Worm (Caenorhabditis elegans): ENCODE data around the gene Y46B2A.4.

DNA sequence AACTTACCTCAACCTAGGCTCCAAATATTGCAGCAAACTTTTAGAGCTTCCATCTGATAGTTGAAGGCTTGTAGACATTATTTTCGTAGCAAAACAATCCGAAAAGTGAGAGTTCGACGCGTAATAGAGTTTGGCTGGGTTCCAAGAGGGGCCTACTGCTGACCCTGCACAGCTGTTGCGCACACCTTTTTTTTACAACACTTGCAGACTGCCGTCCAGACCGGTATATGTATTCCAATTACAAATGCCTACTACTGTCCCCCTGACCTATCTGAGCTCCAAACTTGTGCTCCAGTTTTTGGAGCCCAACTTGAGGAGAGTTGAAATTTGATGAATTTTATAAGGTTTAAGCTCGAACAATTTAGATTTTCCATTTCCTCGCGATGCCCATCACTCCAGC is 47.9 kb downstream of the Y46B2A.4 start, which contains the start of the genes fbxc-24 and fbxc-27:
- TF ChIP-seq unc-39 (tag; optimal IDR thresholded peaks at IDR 0.05) (no peak), elt-1 (tag; optimal IDR thresholded peaks at IDR 0.05) (no peak), ztf-4 (tag; optimal IDR thresholded peaks at IDR 0.05) (no peak), egl-27 (tag; optimal IDR thresholded peaks at IDR 0.05) (no peak), ama-1 (optimal IDR thresholded peaks at IDR 0.05) (no peak), fos-1 (tag; optimal IDR thresholded peaks at IDR 0.05) (no peak), pha-4 (tag; optimal IDR thresholded peaks at IDR 0.05) (no peak)
